Fruit fly (Drosophila melanogaster): ENCODE data around the gene Gdh.

Gene Gdh

DNA sequence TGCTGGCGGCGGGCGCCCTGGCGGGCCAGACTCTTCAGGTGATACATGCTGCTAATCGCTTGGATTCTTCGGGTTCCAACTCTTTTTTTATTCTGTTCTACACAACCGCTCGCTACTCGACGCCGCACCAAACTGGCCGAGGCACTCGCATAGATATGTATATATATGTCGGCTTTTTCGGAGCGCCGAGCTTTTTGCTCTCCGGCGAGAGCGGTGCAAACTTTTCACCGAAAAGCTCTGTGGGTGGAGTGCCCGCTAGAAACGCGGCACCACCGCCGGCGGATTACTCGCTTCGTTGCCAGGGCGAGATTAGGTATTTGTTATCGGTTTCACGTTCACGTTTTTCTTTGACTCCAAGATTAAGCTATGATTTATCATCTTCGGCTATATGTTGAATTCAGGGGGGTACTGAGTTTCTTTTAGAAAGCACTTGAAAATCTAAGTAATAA lies at the start of gene Gdh:
Gene Gdh (minus strand): TSS at position 137 of the 449 bp plus-strand sequence.
- TF ChIP-seq CTCF (optimal IDR thresholded peaks at IDR 0.05): no peak
- no peak for TF ChIP-seq CG8478 (optimal IDR thresholded peaks at IDR 0.05)

DNA sequence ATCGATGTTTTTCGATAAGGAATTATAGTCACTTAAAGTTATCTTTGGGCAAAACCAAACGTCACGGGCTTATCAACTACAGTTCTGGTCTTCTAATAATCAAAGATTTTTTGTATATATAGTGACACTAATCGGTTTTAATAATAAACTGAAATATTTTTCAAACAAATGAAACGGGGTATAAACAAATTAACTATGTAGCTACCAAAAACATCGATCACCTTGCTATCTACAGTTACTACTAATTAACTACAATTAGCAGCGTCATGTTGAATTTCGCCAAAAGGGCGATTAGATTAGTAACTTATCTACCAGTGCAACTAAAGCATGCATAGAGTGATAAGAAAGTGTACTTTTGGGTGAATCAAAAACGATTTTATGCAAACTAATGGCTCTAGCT lies 48.5 kb upstream of the Gdh start:
- TF ChIP-seq CG8478 (optimal IDR thresholded peaks at IDR 0.05) (no peak), CTCF (optimal IDR thresholded peaks at IDR 0.05) (no peak)

- no peak for TF ChIP-seq CG8478 (optimal IDR thresholded peaks at IDR 0.05)
- peak in 1 of 2 experiments; percentile 5 for TF ChIP-seq CTCF (optimal IDR thresholded peaks at IDR 0.05)
These were observed 43.6 kb upstream of the Gdh start, which contains the start of the genes CG13603 and CG5902 for dm6 chr3R:23986479-23986930. TSS of gene CG13603 (minus strand) at chr3R:23986569. TSS of gene CG5902 (plus strand) at chr3R:23986642.

dm6 chr3R:23981645-23982044 lies 38.7 kb upstream of the Gdh start:
- TF ChIP-seq CTCF (optimal IDR thresholded peaks at IDR 0.05): no peak
- TF ChIP-seq CG8478 (optimal IDR thresholded peaks at IDR 0.05): no peak

DNA sequence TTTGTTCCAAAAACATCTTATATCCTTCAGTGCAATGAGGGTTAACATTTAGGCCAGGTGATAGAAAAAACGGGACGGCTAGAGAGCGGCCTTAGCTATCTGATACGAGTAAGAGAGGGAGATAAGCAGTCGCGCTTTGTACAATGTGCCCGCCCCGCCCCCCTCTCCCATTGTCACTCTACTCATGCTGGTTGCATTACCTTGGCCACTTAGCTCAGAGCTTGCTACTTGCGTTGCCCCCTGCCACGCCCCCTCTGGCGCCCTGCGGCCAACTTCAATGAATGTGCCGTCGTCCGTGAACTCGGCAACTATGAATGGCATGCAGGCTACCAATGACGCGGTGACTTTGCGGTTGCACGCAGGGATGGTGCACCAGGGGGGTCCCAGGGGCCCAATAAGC lies 28.9 kb upstream of the Gdh start:
- TF ChIP-seq CTCF (optimal IDR thresholded peaks at IDR 0.05) (no peak), CG8478 (optimal IDR thresholded peaks at IDR 0.05) (no peak)

- TF ChIP-seq CTCF (optimal IDR thresholded peaks at IDR 0.05) (no peak), CG8478 (optimal IDR thresholded peaks at IDR 0.05) (no peak)
These were observed 28.3 kb upstream of the Gdh start for dm6 chr3R:23971208-23971607.

dm6 chr3R:23969449-23969848 lies 26.5 kb upstream of the Gdh start:
- TF ChIP-seq CG8478 (optimal IDR thresholded peaks at IDR 0.05) (no peak), CTCF (optimal IDR thresholded peaks at IDR 0.05) (no peak)

dm6 chr3R:23964913-23965718 lies 22.2 kb upstream of the Gdh start:
- TF ChIP-seq CTCF (optimal IDR thresholded peaks at IDR 0.05): no peak
- no peak for TF ChIP-seq CG8478 (optimal IDR thresholded peaks at IDR 0.05)

DNA sequence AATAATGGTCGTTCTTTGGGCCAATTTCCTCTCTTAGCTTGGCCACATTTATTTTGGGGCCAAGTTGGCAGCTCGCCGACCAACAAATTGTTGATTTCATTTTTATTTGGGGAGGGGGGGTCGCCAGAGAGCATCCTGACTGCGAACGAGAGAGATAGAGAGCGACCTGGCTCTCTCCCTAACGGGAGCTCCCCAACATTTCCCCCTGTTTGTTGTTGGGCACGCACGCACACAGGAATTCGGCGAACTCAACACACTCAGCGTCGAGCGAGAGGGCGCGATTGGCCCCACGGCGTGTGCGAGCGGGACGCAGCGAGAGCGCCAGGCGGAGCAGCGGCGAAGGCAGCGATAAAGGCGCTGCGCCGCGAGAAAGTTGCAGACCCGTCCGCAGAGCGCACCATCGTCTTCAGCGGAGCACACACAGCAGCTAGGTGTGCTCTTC lies 19.9 kb upstream of the Gdh start, which contains the start of gene CG31140:
Gene CG31140 (plus strand): TSS at position 400 of the 442 bp plus-strand sequence.
- TF ChIP-seq CG8478 (optimal IDR thresholded peaks at IDR 0.05): no peak
- TF ChIP-seq CTCF (optimal IDR thresholded peaks at IDR 0.05): no peak

DNA sequence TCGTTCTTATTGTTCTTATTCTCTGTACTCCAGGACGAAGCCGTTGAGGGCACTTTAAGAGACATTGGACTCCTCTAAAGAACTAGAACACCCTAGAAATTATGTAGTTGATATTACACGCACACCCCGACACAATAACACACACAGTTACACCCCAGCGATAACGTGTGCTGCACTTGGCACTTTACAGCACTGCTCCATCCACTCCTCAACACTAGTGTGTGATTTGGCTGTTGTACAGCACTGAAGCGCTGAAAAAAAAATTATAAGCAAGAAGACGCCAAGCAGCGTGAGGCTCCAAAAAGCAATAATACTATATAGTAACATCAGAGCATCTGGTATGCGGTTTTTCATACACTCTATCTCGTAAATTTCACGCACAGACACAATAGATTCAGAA lies 18.0 kb upstream of the Gdh start:
- TF ChIP-seq CTCF (optimal IDR thresholded peaks at IDR 0.05): no peak
- TF ChIP-seq CG8478 (optimal IDR thresholded peaks at IDR 0.05): no peak

- no peak for TF ChIP-seq CTCF (optimal IDR thresholded peaks at IDR 0.05)
- no peak for TF ChIP-seq CG8478 (optimal IDR thresholded peaks at IDR 0.05)
These were observed 15.4 kb upstream of the Gdh start, which contains the start of the genes GluProRS and AP-1sigma for dm6 chr3R:23958091-23958838. TSS of gene GluProRS (minus strand) at chr3R:23958391. TSS of gene AP-1sigma (plus strand) at chr3R:23958651.

dm6 chr3R:23955380-23955779 lies 12.5 kb upstream of the Gdh start:
- TF ChIP-seq CG8478 (optimal IDR thresholded peaks at IDR 0.05) (no peak), CTCF (optimal IDR thresholded peaks at IDR 0.05) (no peak)

DNA sequence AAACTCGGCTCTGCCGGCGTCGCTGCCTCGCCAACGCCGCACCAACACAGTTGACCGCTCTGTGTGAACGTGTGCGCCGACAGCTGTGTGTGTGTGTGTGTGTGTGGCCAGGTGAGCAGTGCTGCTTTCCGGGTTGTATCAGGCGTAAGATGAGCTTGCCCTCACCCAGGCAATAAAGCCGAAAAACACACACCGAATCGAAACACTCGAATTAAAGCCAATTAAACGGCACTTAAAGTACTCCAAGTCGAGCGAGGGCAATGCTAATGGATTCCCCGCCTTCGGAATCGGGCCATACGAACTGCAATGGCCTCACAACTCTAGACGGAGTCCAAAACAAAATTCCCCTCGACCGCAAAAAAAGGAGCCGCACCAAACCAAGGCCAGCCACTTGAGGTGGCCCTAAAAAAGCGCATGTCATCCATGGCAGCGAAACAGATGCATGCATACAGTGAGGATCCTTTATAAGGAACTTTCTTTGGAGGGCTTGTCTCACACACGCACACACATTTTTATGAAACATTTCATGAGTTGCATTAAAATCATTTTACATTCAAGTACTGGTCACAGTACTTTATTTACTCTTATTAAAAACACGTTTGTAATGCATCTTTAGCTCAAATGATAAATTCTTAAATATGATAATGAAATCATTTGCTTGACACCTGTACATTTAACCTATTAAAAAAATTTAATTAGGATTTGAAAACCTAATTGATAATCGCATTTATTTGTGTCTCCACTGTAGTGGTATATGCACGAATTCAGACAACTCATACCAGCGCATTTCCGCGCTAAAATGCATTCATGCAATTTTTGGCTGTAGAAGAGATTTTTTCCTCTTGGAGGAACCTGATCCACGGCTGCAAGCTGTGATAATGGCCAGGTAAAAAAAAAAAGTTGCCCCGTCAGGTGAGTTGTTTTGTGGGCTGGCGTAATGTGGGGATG lies 5.8 kb upstream of the Gdh start:
- no peak for TF ChIP-seq CTCF (optimal IDR thresholded peaks at IDR 0.05)
- no peak for TF ChIP-seq CG8478 (optimal IDR thresholded peaks at IDR 0.05)

dm6 chr3R:23948324-23948465 lies 5.3 kb upstream of the Gdh start, which contains the start of gene CG12268:
TSS of gene CG12268 (minus strand) at chr3R:23948424.
- TF ChIP-seq CG8478 (optimal IDR thresholded peaks at IDR 0.05) (no peak), CTCF (optimal IDR thresholded peaks at IDR 0.05) (no peak)

DNA sequence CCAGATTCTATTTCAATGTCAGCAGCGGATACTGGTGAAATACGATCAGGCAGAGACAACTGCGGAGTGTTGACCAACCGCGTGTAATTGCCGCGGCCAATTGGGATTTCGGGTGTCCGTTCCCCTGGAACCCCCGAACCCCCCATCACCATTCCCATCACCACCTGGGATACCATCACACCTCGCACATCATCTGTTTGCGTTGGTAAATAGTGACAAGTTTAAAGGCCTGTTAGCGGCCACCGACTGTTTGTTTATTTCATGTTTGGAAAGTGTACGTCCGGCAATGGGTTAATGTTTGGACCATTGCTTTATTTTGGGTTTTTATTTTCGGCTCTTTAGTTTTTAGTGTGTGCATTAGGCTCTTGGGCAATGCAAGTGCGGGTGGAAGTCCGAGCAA lies 4.1 kb upstream of the Gdh start:
- TF ChIP-seq CG8478 (optimal IDR thresholded peaks at IDR 0.05) (no peak), CTCF (optimal IDR thresholded peaks at IDR 0.05) (no peak)

Data from S2 (cell line).